Worm (Caenorhabditis elegans) whole organism, L2 larva: ENCODE measurements around the gene mfsd-6.

ENCODE experiments used
- C34F6.9 ChIP-seq: fragments of 150-350 bp; optimal IDR thresholded peaks from 2 replicates; lab custom pipeline; 2014; ENCODE audit warnings: missing biosample characterization, missing genetic modification characterization
- F13H6.1 ChIP-seq: sonication (generic microtip); optimal IDR thresholded peaks from 2 replicates; lab custom pipeline; 2016; ENCODE audit warnings: missing genetic modification characterization, missing compliant biosample characterization
- R02D3.7 ChIP-seq: fragments of 150-350 bp; optimal IDR thresholded peaks from 2 replicates; lab custom pipeline; 2014; ENCODE audit warnings: missing biosample characterization, missing genetic modification characterization
- Y55F3AM.14 ChIP-seq: fragments of 200-800 bp; sonication (Bioruptor generic); optimal IDR thresholded peaks from 2 replicates; lab custom pipeline; 2018; ENCODE audit warnings: mild to moderate bottlenecking, missing genetic modification characterization, missing compliant biosample characterization
- alr-1 ChIP-seq: fragments of 150-350 bp; optimal IDR thresholded peaks from 2 replicates; lab custom pipeline; 2014; ENCODE audit warnings: missing biosample characterization, missing genetic modification characterization
- aly-2 ChIP-seq: fragments of 150-350 bp; optimal IDR thresholded peaks from 2 replicates; lab custom pipeline; 2014; ENCODE audit warnings: missing biosample characterization, missing genetic modification characterization
- ama-1 ChIP-seq: fragments of 150-350 bp; optimal IDR thresholded peaks from 2 replicates; lab custom pipeline; 2018; ENCODE audit warnings: inconsistent platforms
- blmp-1 ChIP-seq: sonication (generic microtip); optimal IDR thresholded peaks from 2 replicates; lab custom pipeline; 2017; ENCODE audit warnings: missing genetic modification characterization, mild to moderate bottlenecking, missing compliant biosample characterization, antibody characterized with exemption, moderate library complexity; ENCODE audit not compliant: insufficient read depth
- ceh-16 ChIP-seq: fragments of 150-350 bp; optimal IDR thresholded peaks from 2 replicates; lab custom pipeline; 2014; ENCODE audit warnings: missing biosample characterization, missing genetic modification characterization
- ceh-82 ChIP-seq: fragments of 150-350 bp; optimal IDR thresholded peaks from 2 replicates; lab custom pipeline; 2014; ENCODE audit warnings: missing biosample characterization, missing genetic modification characterization
- crh-2 ChIP-seq: sonication (generic microtip); optimal IDR thresholded peaks from 2 replicates; lab custom pipeline; 2017; ENCODE audit warnings: missing biosample characterization, missing genetic modification characterization
- dmd-4 ChIP-seq: sonication (generic microtip); optimal IDR thresholded peaks from 2 replicates; lab custom pipeline; 2017; ENCODE audit warnings: missing biosample characterization, missing genetic modification characterization
- egl-27 ChIP-seq: sonication (generic microtip); optimal IDR thresholded peaks from 3 replicates; lab custom pipeline; 2017; ENCODE audit warnings: missing biosample characterization, missing genetic modification reagents, missing genetic modification characterization
- elt-3 ChIP-seq: sonication (generic microtip); optimal IDR thresholded peaks from 2 replicates; lab custom pipeline; 2017; ENCODE audit warnings: missing biosample characterization, missing genetic modification characterization
- fos-1 ChIP-seq: fragments of 150-350 bp; optimal IDR thresholded peaks from 2 replicates; lab custom pipeline; 2014; ENCODE audit warnings: missing biosample characterization, missing genetic modification characterization
- gmeb-1 ChIP-seq: fragments of 150-350 bp; optimal IDR thresholded peaks from 2 replicates; lab custom pipeline; 2014; ENCODE audit warnings: missing biosample characterization, missing genetic modification characterization
- lin-11 ChIP-seq: fragments of 150-350 bp; sonication (generic microtip); optimal IDR thresholded peaks from 2 replicates; lab custom pipeline; 2014; ENCODE audit warnings: missing biosample characterization, missing genetic modification characterization, inconsistent platforms, mixed read lengths
- lin-13 ChIP-seq: fragments of 150-350 bp; optimal IDR thresholded peaks from 2 replicates; lab custom pipeline; 2014; ENCODE audit warnings: missing biosample characterization, missing genetic modification reagents, missing genetic modification characterization
- lin-39 ChIP-seq: fragments of 150-350 bp; optimal IDR thresholded peaks from 2 replicates; lab custom pipeline; 2014; ENCODE audit warnings: missing biosample characterization, missing genetic modification reagents, missing genetic modification characterization
- lsy-2 ChIP-seq, 2 experiments: fragments of 150-350 bp in 1 of 2; sonication (generic microtip) in 1 of 2; optimal IDR thresholded peaks; 2 replicates each; lab custom pipeline; 2014 to 2017; ENCODE audit warnings: missing biosample characterization in 2 of 2, missing genetic modification characterization in 2 of 2
- mab-5 ChIP-seq: fragments of 150-350 bp; optimal IDR thresholded peaks from 2 replicates; lab custom pipeline; 2014; ENCODE audit warnings: missing biosample characterization, missing genetic modification characterization
- mbf-1 ChIP-seq: sonication (generic microtip); optimal IDR thresholded peaks from 2 replicates; lab custom pipeline; 2017; ENCODE audit warnings: missing biosample characterization, missing genetic modification characterization
- mdl-1 ChIP-seq, 2 experiments: fragments of 150-350 bp in 1 of 2; sonication (generic microtip) in 1 of 2; optimal IDR thresholded peaks; 2 replicates each; lab custom pipeline; 2017; ENCODE audit warnings: missing biosample characterization in 2 of 2, missing genetic modification characterization in 2 of 2
- nhr-10 ChIP-seq: sonication (generic microtip); optimal IDR thresholded peaks from 2 replicates; lab custom pipeline; 2017; ENCODE audit warnings: missing biosample characterization, missing genetic modification characterization
- nhr-11 ChIP-seq: fragments of 150-350 bp; optimal IDR thresholded peaks from 2 replicates; lab custom pipeline; 2014; ENCODE audit warnings: missing biosample characterization, missing genetic modification characterization
- nhr-12 ChIP-seq: fragments of 150-350 bp; optimal IDR thresholded peaks from 2 replicates; lab custom pipeline; 2014; ENCODE audit warnings: missing biosample characterization, missing genetic modification characterization
- nhr-129 ChIP-seq: fragments of 150-350 bp; optimal IDR thresholded peaks from 2 replicates; lab custom pipeline; 2014; ENCODE audit warnings: missing biosample characterization, missing genetic modification characterization
- nhr-21 ChIP-seq: fragments of 150-350 bp; optimal IDR thresholded peaks from 2 replicates; lab custom pipeline; 2014; ENCODE audit warnings: missing biosample characterization, missing genetic modification characterization
- nhr-23 ChIP-seq: fragments of 150-350 bp; optimal IDR thresholded peaks from 2 replicates; lab custom pipeline; 2014; ENCODE audit warnings: missing biosample characterization, missing genetic modification reagents, missing genetic modification characterization
- nhr-237 ChIP-seq: fragments of 150-350 bp; optimal IDR thresholded peaks from 2 replicates; lab custom pipeline; 2014; ENCODE audit warnings: missing biosample characterization, missing genetic modification characterization
- nhr-6 ChIP-seq: fragments of 150-350 bp; optimal IDR thresholded peaks from 2 replicates; lab custom pipeline; 2014; ENCODE audit warnings: missing biosample characterization, missing genetic modification characterization
- nhr-77 ChIP-seq: fragments of 150-350 bp; optimal IDR thresholded peaks from 2 replicates; lab custom pipeline; 2014; ENCODE audit warnings: missing biosample characterization, missing genetic modification characterization
- peb-1 ChIP-seq: fragments of 150-350 bp; optimal IDR thresholded peaks from 2 replicates; lab custom pipeline; 2014; ENCODE audit warnings: missing biosample characterization, missing genetic modification characterization
- sem-4 ChIP-seq: fragments of 150-350 bp; optimal IDR thresholded peaks from 2 replicates; lab custom pipeline; 2014; ENCODE audit warnings: missing biosample characterization, missing genetic modification reagents, missing genetic modification characterization
- skn-1 ChIP-seq: sonication (generic microtip); optimal IDR thresholded peaks from 2 replicates; lab custom pipeline; 2017; ENCODE audit warnings: missing biosample characterization, missing genetic modification characterization
- sma-3 ChIP-seq: sonication (generic microtip); optimal IDR thresholded peaks from 2 replicates; lab custom pipeline; 2016; ENCODE audit warnings: missing genetic modification reagents, missing genetic modification characterization, missing compliant biosample characterization
- sma-9 ChIP-seq, 2 experiments: fragments of 150-350 bp in 1 of 2; sonication (generic microtip) in 1 of 2; optimal IDR thresholded peaks; 2 replicates each; lab custom pipeline; 2014 to 2016; ENCODE audit warnings: missing genetic modification characterization in 2 of 2, mild to moderate bottlenecking in 1 of 2, missing biosample characterization in 1 of 2, missing compliant biosample characterization in 1 of 2, missing genetic modification reagents in 1 of 2, moderate library complexity in 1 of 2
- snpc-4 ChIP-seq: fragments of 150-350 bp; optimal IDR thresholded peaks from 2 replicates; lab custom pipeline; 2014; ENCODE audit warnings: missing biosample characterization, missing genetic modification characterization
- unc-55 ChIP-seq: fragments of 150-350 bp; sonication (generic microtip); optimal IDR thresholded peaks from 3 replicates; lab custom pipeline; 2014; ENCODE audit warnings: missing biosample characterization, missing genetic modification reagents, missing genetic modification characterization
- unc-62 ChIP-seq: fragments of 150-350 bp; optimal IDR thresholded peaks from 2 replicates; lab custom pipeline; 2014; ENCODE audit warnings: missing biosample characterization, missing genetic modification reagents, missing genetic modification characterization
- zag-1 ChIP-seq: fragments of 150-350 bp; optimal IDR thresholded peaks from 2 replicates; lab custom pipeline; 2014; ENCODE audit warnings: missing biosample characterization, missing genetic modification characterization
- ztf-1 ChIP-seq: fragments of 200-800 bp; sonication (Bioruptor generic); conservative IDR thresholded peaks from 2 replicates; pipeline ENCODE4 v1.3.6; 2022; ENCODE audit warnings: missing genetic modification characterization, missing compliant biosample characterization
- ztf-11 ChIP-seq: sonication (generic microtip); optimal IDR thresholded peaks from 2 replicates; lab custom pipeline; 2017; ENCODE audit warnings: missing biosample characterization, missing genetic modification characterization
- ztf-4 ChIP-seq: fragments of 150-350 bp; optimal IDR thresholded peaks from 2 replicates; lab custom pipeline; 2014; ENCODE audit warnings: missing biosample characterization, missing genetic modification characterization

The mfsd-6 gene

DNA sequence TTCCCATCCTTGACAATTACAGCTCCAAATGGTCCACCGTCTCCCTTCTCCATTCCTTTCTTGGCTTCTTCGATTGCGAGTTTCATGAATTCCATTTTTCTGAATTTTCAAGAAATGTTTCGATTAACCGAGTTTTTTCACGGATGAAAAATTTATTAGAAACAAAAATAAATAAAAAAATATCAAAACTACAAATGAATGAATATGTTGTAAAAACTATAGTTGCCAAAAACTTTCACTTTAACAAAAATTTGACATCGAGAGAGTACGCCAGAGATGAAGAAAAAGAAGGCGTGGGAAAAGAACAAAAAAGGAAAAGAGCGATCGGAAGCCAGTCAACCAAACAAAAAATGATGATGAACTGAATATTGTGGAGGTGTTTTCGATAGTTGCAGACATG is 3.7 kb upstream of the mfsd-6 start, which contains the start of gene R13A5.10:
Gene R13A5.10, minus strand, starts transcription at position 101 of the 400 bp plus-strand sequence.
- TF ChIP-seq ceh-82 (tag; lab: Kevin White, UChicago) (no peak), lin-39 (tag; lab: Kevin White, UChicago) (no peak), gmeb-1 (tag; lab: Kevin White, UChicago) (no peak), lin-11 (tag; lab: Kevin White, UChicago) (no peak), ztf-4 (tag; lab: Kevin White, UChicago) (no peak), mab-5 (tag; lab: Kevin White, UChicago) (no peak), zag-1 (no peak), nhr-129 (tag; lab: Kevin White, UChicago) (no peak), nhr-77 (no peak), sma-9 (GFP tag; optimal IDR thresholded peaks at IDR 0.05; lab: Kevin White, UChicago) (no peak), sma-9 (tag; optimal IDR thresholded peaks at IDR 0.05; lab: Kevin White, UChicago) (no peak), elt-3 (no peak)

DNA sequence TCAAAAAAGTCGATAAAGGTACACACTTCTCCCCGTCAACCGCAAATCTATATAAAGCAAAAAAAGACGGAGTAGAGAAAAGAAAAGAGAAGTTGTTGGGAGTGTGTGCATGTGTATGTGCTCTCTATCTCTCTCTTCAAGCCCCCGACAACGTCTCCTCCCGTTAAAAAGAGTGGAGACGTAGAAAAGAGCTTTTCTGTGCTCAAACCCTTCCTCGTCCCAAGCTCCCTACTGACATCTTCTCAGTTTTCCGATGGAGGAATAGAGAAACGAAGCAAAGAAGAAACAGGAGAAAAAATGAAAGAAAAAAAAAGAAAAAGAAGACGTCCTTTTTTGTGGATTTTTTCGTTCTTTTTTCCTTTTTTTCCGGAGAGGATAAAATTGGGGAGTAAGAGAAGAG is 1.4 kb upstream of the mfsd-6 start:
- TF ChIP-seq nhr-21 (tag; lab: Kevin White, UChicago) (no peak), C34F6.9 (peak; percentile 82), sem-4 (tag; lab: Kevin White, UChicago) (no peak), nhr-129 (tag; lab: Kevin White, UChicago) (peak; percentile 52), egl-27 (no peak), crh-2 (tag; lab: Kevin White, UChicago) (peak; percentile 40), nhr-10 (tag; lab: Kevin White, UChicago) (no peak), alr-1 (no peak), lsy-2 (tag; optimal IDR thresholded peaks at IDR 0.05; lab: Kevin White, UChicago) (peak in 1 of 2 experiments; percentile 66), gmeb-1 (tag; lab: Kevin White, UChicago) (no peak), skn-1 (tag; lab: Kevin White, UChicago) (no peak), nhr-6 (tag; lab: Kevin White, UChicago) (no peak), lin-11 (tag; lab: Kevin White, UChicago) (peak; percentile 30), nhr-12 (tag; lab: Kevin White, UChicago) (no peak), blmp-1 (tag; lab: Kevin White, UChicago) (no peak), mab-5 (tag; lab: Kevin White, UChicago) (no peak), R02D3.7 (no peak), nhr-23 (tag; lab: Kevin White, UChicago) (no peak), mbf-1 (tag; lab: Kevin White, UChicago) (no peak), lin-13 (GFP tag; lab: Kevin White, UChicago) (no peak), unc-55 (GFP tag; lab: Kevin White, UChicago) (peak; percentile 89), ceh-82 (tag; lab: Kevin White, UChicago) (no peak), snpc-4 (peak; percentile 3), mdl-1 (tag; optimal IDR thresholded peaks at IDR 0.05; lab: Kevin White, UChicago) (no peak), ztf-1 (GFP tag; lab: Robert Waterston, UW) (no peak), sma-3 (GFP tag; lab: Kevin White, UChicago) (no peak), ceh-16 (no peak), ztf-4 (tag; lab: Kevin White, UChicago) (no peak), zag-1 (peak; percentile 29), ama-1 (no peak), ztf-11 (no peak), sma-9 (GFP tag; optimal IDR thresholded peaks at IDR 0.05; lab: Kevin White, UChicago) (no peak), sma-9 (tag; optimal IDR thresholded peaks at IDR 0.05; lab: Kevin White, UChicago) (no peak), unc-62 (GFP tag; lab: Kevin White, UChicago) (no peak), peb-1 (tag; lab: Kevin White, UChicago) (no peak), dmd-4 (tag; lab: Kevin White, UChicago) (no peak), nhr-77 (no peak), fos-1 (tag; lab: Kevin White, UChicago) (no peak), nhr-237 (tag; lab: Kevin White, UChicago) (no peak), aly-2 (tag; lab: Kevin White, UChicago) (no peak), F13H6.1 (tag; lab: Kevin White, UChicago) (peak; percentile 30), nhr-11 (tag; lab: Kevin White, UChicago) (no peak), Y55F3AM.14 (GFP tag; lab: Kevin White, UChicago) (peak; percentile 48)
